Worm (Caenorhabditis elegans): ENCODE results near the gene dhrr-1.

- TF ChIP-seq hnd-1 (tag; optimal IDR thresholded peaks at IDR 0.05) (no peak), ama-1 (optimal IDR thresholded peaks at IDR 0.05) (no peak), scrt-1 (GFP tag; IDR thresholded peaks at IDR 0.05) (no peak)
Observed at ce11 chrIII:8899767-8900166, 44.7 kb upstream of the dhrr-1 start.

Data from whole organism, early embryonic.